Fruit fly (Drosophila melanogaster): ENCODE results near the gene CG4186.

CG4186 gene

DNA sequence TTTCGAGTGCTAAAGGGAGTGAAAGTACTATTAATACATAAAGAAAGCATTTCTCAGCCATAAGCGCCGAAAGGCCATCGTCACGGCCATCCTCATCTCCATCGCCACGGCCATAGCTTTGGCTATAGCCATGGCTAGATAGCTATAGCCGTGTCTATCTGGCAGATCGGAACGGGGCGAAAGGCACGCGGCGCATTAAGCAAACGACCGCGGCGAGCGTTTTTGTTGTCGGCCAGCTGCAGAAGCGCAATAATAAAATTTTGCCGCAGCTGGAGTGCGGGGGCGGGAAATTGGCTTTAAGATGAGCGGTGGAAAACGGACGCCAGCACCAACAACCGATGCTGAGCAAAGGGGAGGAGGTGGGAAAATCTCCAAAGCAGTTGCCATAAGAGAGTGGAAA is 19.0 kb upstream of the CG4186 start:
- TF ChIP-seq CG9705 (GFP tag; optimal IDR thresholded peaks at IDR 0.05) (no peak), woc (GFP tag; optimal IDR thresholded peaks at IDR 0.05) (no peak), dsf (GFP tag; optimal IDR thresholded peaks at IDR 0.05; ENCODE audit: borderline replicate concordance) (no peak), sage (GFP tag; optimal IDR thresholded peaks at IDR 0.05) (no peak), OdsH (GFP tag; optimal IDR thresholded peaks at IDR 0.05) (no peak)

DNA sequence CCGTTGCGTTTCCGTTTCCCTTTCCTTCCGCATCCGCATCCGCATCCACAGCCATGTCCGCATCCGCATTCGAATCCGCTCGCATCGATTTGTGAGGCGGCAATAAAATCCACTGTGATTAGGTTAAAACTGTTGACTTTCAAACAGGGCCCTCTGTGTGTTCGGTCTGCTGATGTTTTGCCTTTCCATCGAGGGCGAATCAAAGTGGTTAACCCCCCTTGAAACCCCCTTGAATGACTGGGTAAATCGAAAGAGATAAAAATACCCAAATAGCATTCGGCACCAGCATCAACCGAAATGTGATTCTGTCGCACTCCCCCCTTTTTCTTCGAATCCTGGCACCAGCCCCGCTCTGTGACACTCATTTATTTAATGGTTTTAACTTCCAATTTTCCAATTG is 16.4 kb upstream of the CG4186 start:
- TF ChIP-seq Dfd (GFP tag; optimal IDR thresholded peaks at IDR 0.05) = no peak
- no peak for TF ChIP-seq rgr (GFP tag; optimal IDR thresholded peaks at IDR 0.05)
- TF ChIP-seq br (GFP tag; optimal IDR thresholded peaks at IDR 0.05) = no peak
- TF ChIP-seq fru (GFP tag; optimal IDR thresholded peaks at IDR 0.05) = no peak
- no peak for TF ChIP-seq foxo (GFP tag; optimal IDR thresholded peaks at IDR 0.05)
- no peak for TF ChIP-seq brk (GFP tag; optimal IDR thresholded peaks at IDR 0.05)
- TF ChIP-seq Abd-B (GFP tag; optimal IDR thresholded peaks at IDR 0.05) = no peak
- TF ChIP-seq OdsH (GFP tag; optimal IDR thresholded peaks at IDR 0.05) = no peak
- no peak for TF ChIP-seq GATAd (GFP tag; optimal IDR thresholded peaks at IDR 0.05)
- no peak for TF ChIP-seq Dif (GFP tag; optimal IDR thresholded peaks at IDR 0.05; ENCODE audit: partially characterized antibody)
- no peak for TF ChIP-seq woc (GFP tag; optimal IDR thresholded peaks at IDR 0.05)
- no peak for TF ChIP-seq CrebA (GFP tag; optimal IDR thresholded peaks at IDR 0.05; ENCODE audit: borderline replicate concordance)
- TF ChIP-seq h (GFP tag; optimal IDR thresholded peaks at IDR 0.05) = no peak
- TF ChIP-seq Sp1 (GFP tag; optimal IDR thresholded peaks at IDR 0.05) = no peak

DNA sequence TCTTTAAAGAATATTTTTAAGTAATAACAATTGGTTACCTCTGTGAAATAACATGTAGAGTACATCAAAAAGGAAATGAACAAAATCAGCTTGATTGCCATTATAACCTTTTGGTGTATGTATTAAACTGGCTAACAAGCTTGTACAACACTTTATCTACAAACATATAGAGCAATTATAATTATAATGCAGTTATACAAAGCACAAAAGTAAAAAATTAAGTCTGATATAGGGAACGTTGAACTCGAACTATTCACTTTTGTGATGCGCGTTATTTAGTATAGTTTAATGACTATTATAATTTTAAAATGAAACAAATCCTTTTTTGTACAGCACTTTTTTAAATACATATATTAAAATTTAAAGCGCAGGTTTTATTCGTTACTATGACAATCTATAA is 13.8 kb upstream of the CG4186 start, which contains the start of gene CG33912:
CG33912 (minus strand) TSS at position 101 of the 400 bp plus-strand sequence.
- TF ChIP-seq GATAd (GFP tag; optimal IDR thresholded peaks at IDR 0.05) = no peak
- TF ChIP-seq lola (GFP tag; optimal IDR thresholded peaks at IDR 0.05) = no peak
- TF ChIP-seq Abd-B (GFP tag; optimal IDR thresholded peaks at IDR 0.05) = no peak
- no peak for TF ChIP-seq Hr83 (GFP tag; optimal IDR thresholded peaks at IDR 0.05; ENCODE audit: poor library complexity, severe bottlenecking)
- TF ChIP-seq dmrt93B (GFP tag; optimal IDR thresholded peaks at IDR 0.05) = no peak
- no peak for TF ChIP-seq Vsx2 (GFP tag; optimal IDR thresholded peaks at IDR 0.05; ENCODE audit: partially characterized antibody)
- TF ChIP-seq Myc (optimal IDR thresholded peaks at IDR 0.05) = no peak
- no peak for TF ChIP-seq Hr78 (GFP tag; optimal IDR thresholded peaks at IDR 0.05)
- TF ChIP-seq pan (optimal IDR thresholded peaks at IDR 0.05) = no peak
- TF ChIP-seq psq (GFP tag; optimal IDR thresholded peaks at IDR 0.05) = no peak

DNA sequence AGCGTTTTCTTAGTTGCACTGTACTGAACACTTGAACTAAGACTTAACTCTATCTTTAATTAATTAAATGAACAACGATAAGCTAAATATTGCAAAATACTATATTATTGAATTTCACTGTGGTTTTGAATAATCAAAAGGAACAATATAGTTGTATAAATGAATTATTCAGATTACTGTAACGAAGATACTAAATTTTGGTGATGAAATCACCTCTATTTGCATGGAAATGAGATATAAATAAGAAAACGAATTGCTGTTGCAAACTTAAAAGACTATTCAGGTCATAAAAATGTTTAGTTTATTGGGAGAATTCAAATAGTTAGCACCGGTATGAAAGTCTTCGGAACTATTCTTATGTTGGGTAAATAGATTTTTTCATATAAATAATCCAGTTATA is 10.8 kb upstream of the CG4186 start, which contains the start of gene CG43251:
CG43251 (plus strand) TSS at position 301 of the 400 bp plus-strand sequence.
- TF ChIP-seq GATAd (GFP tag; optimal IDR thresholded peaks at IDR 0.05) (no peak), Mio (GFP tag; optimal IDR thresholded peaks at IDR 0.05) (no peak)

DNA sequence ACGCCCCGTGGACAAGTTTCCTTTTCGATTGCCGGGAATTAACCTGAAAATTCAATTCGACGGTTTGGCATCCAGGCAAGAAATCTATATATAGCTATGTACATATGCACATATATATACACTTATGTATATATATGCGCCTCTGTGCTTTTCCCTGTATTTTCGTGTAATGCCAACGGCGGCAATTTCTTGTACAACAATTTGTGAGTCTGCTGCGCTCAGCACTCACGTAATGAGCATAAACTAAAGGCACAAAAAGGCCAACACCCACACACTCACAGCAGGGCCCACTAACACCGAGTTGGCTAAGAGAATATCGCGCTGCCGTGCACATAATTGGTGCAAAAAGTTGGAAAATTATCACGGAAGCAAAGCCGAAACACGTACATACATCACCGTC is 7.9 kb upstream of the CG4186 start:
- TF ChIP-seq CG32264 (GFP tag; optimal IDR thresholded peaks at IDR 0.05) (no peak), Mio (GFP tag; optimal IDR thresholded peaks at IDR 0.05) (no peak), dl (GFP tag; optimal IDR thresholded peaks at IDR 0.05; ENCODE audit: insufficient read depth in 1 of 2, partially characterized antibody in 2 of 2) (no peak), Abd-B (GFP tag; optimal IDR thresholded peaks at IDR 0.05) (no peak), CG9705 (GFP tag; optimal IDR thresholded peaks at IDR 0.05) (no peak), Dfd (GFP tag; optimal IDR thresholded peaks at IDR 0.05) (no peak), sage (GFP tag; optimal IDR thresholded peaks at IDR 0.05) (no peak)

DNA sequence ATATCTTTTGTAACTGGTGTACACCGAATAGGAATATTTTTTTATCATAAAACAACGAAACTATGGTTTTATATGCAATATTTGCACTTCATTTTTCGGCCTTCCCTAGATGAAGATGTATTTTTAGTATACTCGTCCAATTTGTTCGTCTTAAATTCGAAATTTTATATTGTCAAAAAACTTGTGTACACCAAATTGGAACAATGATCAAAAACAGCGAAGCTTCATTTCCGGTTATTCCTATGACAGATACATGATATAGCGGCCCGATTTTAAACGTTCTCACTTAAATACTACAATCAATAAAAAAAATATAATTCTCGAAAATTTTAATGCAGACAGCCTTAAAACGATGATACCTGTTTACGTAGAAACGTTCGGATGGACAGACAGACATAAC is 2.2 kb upstream of the CG4186 start:
- no peak for TF ChIP-seq rgr (GFP tag; optimal IDR thresholded peaks at IDR 0.05)
- TF ChIP-seq foxo (GFP tag; optimal IDR thresholded peaks at IDR 0.05) = no peak
- TF ChIP-seq dsf (GFP tag; optimal IDR thresholded peaks at IDR 0.05; ENCODE audit: borderline replicate concordance) = no peak
- no peak for TF ChIP-seq Jra (GFP tag; optimal IDR thresholded peaks at IDR 0.05)
- TF ChIP-seq Hnf4 (GFP tag; optimal IDR thresholded peaks at IDR 0.05) = no peak
- TF ChIP-seq GATAd (GFP tag; optimal IDR thresholded peaks at IDR 0.05) = no peak
- TF ChIP-seq ey (GFP tag; optimal IDR thresholded peaks at IDR 0.05) = no peak
- no peak for TF ChIP-seq Hr83 (GFP tag; optimal IDR thresholded peaks at IDR 0.05; ENCODE audit: poor library complexity, severe bottlenecking)
- no peak for TF ChIP-seq CrebA (GFP tag; optimal IDR thresholded peaks at IDR 0.05; ENCODE audit: borderline replicate concordance)
- TF ChIP-seq Abd-B (GFP tag; optimal IDR thresholded peaks at IDR 0.05) = no peak
- TF ChIP-seq h (GFP tag; optimal IDR thresholded peaks at IDR 0.05) = no peak
- TF ChIP-seq br (GFP tag; optimal IDR thresholded peaks at IDR 0.05) = no peak
- TF ChIP-seq HLH106 (tag; optimal IDR thresholded peaks at IDR 0.05) = no peak
- TF ChIP-seq dl (GFP tag; optimal IDR thresholded peaks at IDR 0.05; ENCODE audit: insufficient read depth in 1 of 2, partially characterized antibody in 2 of 2) = no peak

Measured in whole organism, wandering third instar larva.